Worm (Caenorhabditis elegans): ENCODE measurements around the gene F14F9.4.

- TF ChIP-seq lin-39 (tag; optimal IDR thresholded peaks at IDR 0.05): no peak
- no peak for TF ChIP-seq egl-27 (tag; optimal IDR thresholded peaks at IDR 0.05)
- no peak for TF ChIP-seq nhr-25 (tag; optimal IDR thresholded peaks at IDR 0.05)
- no peak for TF ChIP-seq tbx-2 (tag; optimal IDR thresholded peaks at IDR 0.05)
- no peak for TF ChIP-seq ZK546.5 (tag; optimal IDR thresholded peaks at IDR 0.05)
- no peak for TF ChIP-seq ama-1 (optimal IDR thresholded peaks at IDR 0.05)
- no peak for TF ChIP-seq nhr-12 (tag; optimal IDR thresholded peaks at IDR 0.05)
- no peak for TF ChIP-seq unc-39 (tag; optimal IDR thresholded peaks at IDR 0.05)
Measured at ce11 chrV:5177209-5177608, 44.7 kb downstream of the F14F9.4 start, which contains the start of gene ugt-51.
